Fruit fly (Drosophila melanogaster) S2 (cell line): ENCODE data around the gene CG31141.

ENCODE experiments used
- CG8478 ChIP-seq: fragments of >200 bp; optimal IDR thresholded peaks from 2 replicates; lab custom pipeline; 2018
- CTCF ChIP-seq, 2 experiments: fragments of >200 bp; optimal IDR thresholded peaks; 2 replicates each; lab custom pipeline; 2018

DNA sequence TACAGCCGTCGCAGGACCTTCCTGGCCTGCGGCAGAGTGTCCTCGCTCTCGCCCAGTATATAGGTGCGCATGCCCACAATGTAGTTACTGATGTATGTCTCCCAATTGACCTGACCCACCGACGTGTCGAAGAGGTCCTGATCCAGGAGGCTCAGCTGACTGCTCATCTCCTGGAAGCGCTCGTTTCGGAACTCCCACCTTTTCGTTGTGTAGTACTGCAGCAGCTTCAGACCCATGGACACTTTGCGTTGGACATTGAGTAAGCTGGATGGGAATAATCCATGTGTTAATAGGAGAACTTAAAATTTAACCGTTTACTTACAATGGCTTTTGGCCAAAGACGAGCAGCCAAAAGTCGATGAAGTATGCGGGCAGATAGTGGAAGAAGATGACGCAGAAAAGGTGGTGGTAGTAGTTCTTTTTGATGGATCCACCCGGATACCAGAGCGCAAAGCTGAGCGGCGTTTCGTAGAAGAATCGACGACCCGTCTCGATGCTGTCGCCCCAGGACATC is 20.8 kb downstream of the CG31141 start:
- TF ChIP-seq CG8478 (lab: Kevin White, UChicago) (no peak), CTCF (optimal IDR thresholded peaks at IDR 0.05; lab: Kevin White, UChicago) (no peak)
